Fruit fly (Drosophila melanogaster) whole organism, pupa: ENCODE data around the gene Rtnl2.

ENCODE experiments used
- CG10348 ChIP-seq: fragments of 200-800 bp; sonication (Bioruptor generic); IDR thresholded peaks from 2 replicates; pipeline ENCODE4 v1.3.6; 2022; ENCODE audit warnings: missing biosample characterization, missing genetic modification characterization
- CG12605 ChIP-seq: fragments of 200-800 bp; sonication (Bioruptor generic); IDR thresholded peaks from 2 replicates; pipeline ENCODE4 v1.3.6; 2022; ENCODE audit warnings: missing biosample characterization, missing genetic modification characterization
- CG13204 ChIP-seq: fragments of 200-800 bp; sonication (Bioruptor generic); optimal IDR thresholded peaks from 2 replicates; lab custom pipeline; 2018; ENCODE audit warnings: missing biosample characterization, mild to moderate bottlenecking, missing genetic modification characterization, moderate library complexity
- CG14655 ChIP-seq: fragments of 200-800 bp; sonication (Bioruptor generic); optimal IDR thresholded peaks from 3 replicates; lab custom pipeline; 2017; ENCODE audit warnings: mild to moderate bottlenecking, missing biosample characterization, missing genetic modification reagents, missing genetic modification characterization
- CG15710 ChIP-seq: fragments of 200-800 bp; sonication (Bioruptor generic); optimal IDR thresholded peaks from 2 replicates; lab custom pipeline; 2018; ENCODE audit warnings: missing biosample characterization, mild to moderate bottlenecking, missing genetic modification characterization, moderate library complexity
- CG17806 ChIP-seq: fragments of 200-800 bp; sonication (Bioruptor generic); optimal IDR thresholded peaks from 2 replicates; lab custom pipeline; 2018; ENCODE audit warnings: missing biosample characterization, mild to moderate bottlenecking, missing genetic modification characterization, moderate library complexity
- CG32121 ChIP-seq: fragments of 200-800 bp; sonication (Bioruptor generic); IDR thresholded peaks from 2 replicates; pipeline ENCODE4 v1.3.6; 2022; ENCODE audit warnings: missing biosample characterization, missing genetic modification characterization
- CG34367 ChIP-seq: fragments of 200-800 bp; sonication (Bioruptor generic); optimal IDR thresholded peaks from 2 replicates; lab custom pipeline; 2018; ENCODE audit warnings: missing biosample characterization, mild to moderate bottlenecking, missing genetic modification characterization
- CG4496 ChIP-seq: fragments of 200-800 bp; sonication (Bioruptor generic); IDR thresholded peaks from 3 replicates; pipeline ENCODE4 v1.3.6; 2022; ENCODE audit warnings: missing biosample characterization, missing genetic modification characterization
- CG8159 ChIP-seq: fragments of 200-800 bp; sonication (Bioruptor generic); optimal IDR thresholded peaks from 3 replicates; lab custom pipeline; 2018; ENCODE audit warnings: missing biosample characterization, mild to moderate bottlenecking, missing genetic modification characterization, moderate library complexity
- CG8301 ChIP-seq: fragments of 200-800 bp; sonication (Bioruptor generic); optimal IDR thresholded peaks from 2 replicates; lab custom pipeline; 2018; ENCODE audit warnings: missing biosample characterization, mild to moderate bottlenecking, missing genetic modification characterization
- CG9948 ChIP-seq: fragments of 200-800 bp; sonication (Bioruptor generic); optimal IDR thresholded peaks from 2 replicates; lab custom pipeline; 2018; ENCODE audit warnings: missing biosample characterization, mild to moderate bottlenecking, missing genetic modification characterization, moderate library complexity
- D1 ChIP-seq: fragments of 200-800 bp; sonication (Bioruptor generic); optimal IDR thresholded peaks from 2 replicates; lab custom pipeline; 2018; ENCODE audit warnings: missing biosample characterization, mild to moderate bottlenecking, missing genetic modification characterization, moderate library complexity
- EcR ChIP-seq: fragments of 200-800 bp; sonication (Bioruptor generic); optimal IDR thresholded peaks from 3 replicates; lab custom pipeline; 2019; ENCODE audit warnings: missing biosample characterization, missing genetic modification characterization, mild to moderate bottlenecking, moderate library complexity, missing genetic modification reagents
- Ets98B ChIP-seq: fragments of 200-800 bp; sonication (Bioruptor generic); IDR thresholded peaks from 2 replicates; pipeline ENCODE4 v1.3.6; 2022; ENCODE audit warnings: missing biosample characterization, missing genetic modification characterization
- Pif1A ChIP-seq: fragments of 200-800 bp; sonication (Bioruptor generic); optimal IDR thresholded peaks from 3 replicates; lab custom pipeline; 2016; ENCODE audit warnings: missing biosample characterization, missing genetic modification characterization
- Pif1B ChIP-seq: fragments of 200-800 bp; sonication (Bioruptor generic); optimal IDR thresholded peaks from 3 replicates; lab custom pipeline; 2016; ENCODE audit warnings: missing biosample characterization, missing genetic modification characterization
- Snoo ChIP-seq: fragments of 200-800 bp; sonication (Bioruptor generic); optimal IDR thresholded peaks from 3 replicates; lab custom pipeline; 2017; ENCODE audit warnings: missing biosample characterization, mild to moderate bottlenecking, missing genetic modification characterization, inconsistent platforms
- fd96Ca ChIP-seq: fragments of 200-800 bp; sonication (Bioruptor generic); IDR thresholded peaks from 3 replicates; pipeline ENCODE4 v1.3.6; 2022; ENCODE audit warnings: missing biosample characterization, missing genetic modification characterization
- gl ChIP-seq: fragments of 200-800 bp; sonication (Bioruptor generic); optimal IDR thresholded peaks from 2 replicates; lab custom pipeline; 2018; ENCODE audit warnings: missing biosample characterization, mild to moderate bottlenecking, missing genetic modification characterization
- rn ChIP-seq: fragments of 200-800 bp; sonication (Bioruptor generic); IDR thresholded peaks from 2 replicates; pipeline ENCODE4 v1.3.6; 2022; ENCODE audit warnings: missing biosample characterization, missing genetic modification characterization

The Rtnl2 gene

DNA sequence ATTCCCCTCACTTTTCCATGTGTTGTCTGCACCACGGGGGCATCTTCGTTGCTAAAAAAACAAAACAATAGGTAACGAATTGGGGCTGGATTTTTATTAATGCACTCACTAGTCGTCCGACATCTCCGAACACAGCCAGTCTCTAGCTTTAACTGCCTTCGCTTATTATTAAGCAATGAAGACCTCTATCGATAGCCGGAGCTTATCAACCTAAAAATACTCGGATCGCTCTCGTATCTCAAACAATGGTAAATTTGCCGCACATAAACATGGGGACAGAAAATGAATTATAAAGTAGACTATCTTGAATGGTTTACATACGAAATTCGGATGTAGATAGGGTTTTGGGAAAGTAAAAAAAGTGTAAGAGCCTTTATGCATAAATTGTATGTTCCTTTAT lies 8.4 kb upstream of the Rtnl2 start, which contains the start of gene alpha-Est4:
Gene alpha-Est4, minus strand, starts transcription at position 181 of the 400 bp plus-strand sequence.
- TF ChIP-seq CG4496 (no peak), CG17806 (tag; lab: Kevin White, UChicago) (no peak), CG34367 (tag; lab: Kevin White, UChicago) (no peak), Pif1B (GFP tag; lab: Kevin White, UChicago) (no peak), CG10348 (GFP tag; lab: Robert Waterston, UW) (no peak), CG15710 (tag; lab: Kevin White, UChicago) (no peak), Snoo (tag; lab: Kevin White, UChicago) (no peak), fd96Ca (GFP tag; lab: Robert Waterston, UW) (no peak), gl (tag; lab: Kevin White, UChicago) (no peak), EcR (GFP tag; lab: Kevin White, UChicago) (no peak), CG9948 (tag; lab: Kevin White, UChicago) (no peak), rn (no peak), CG8301 (no peak), CG12605 (no peak), D1 (tag; lab: Kevin White, UChicago) (no peak), CG8159 (tag; lab: Kevin White, UChicago) (no peak), Pif1A (GFP tag; lab: Kevin White, UChicago) (no peak)
- TF ChIP-seq, all 21 proteins: peak for 0

DNA sequence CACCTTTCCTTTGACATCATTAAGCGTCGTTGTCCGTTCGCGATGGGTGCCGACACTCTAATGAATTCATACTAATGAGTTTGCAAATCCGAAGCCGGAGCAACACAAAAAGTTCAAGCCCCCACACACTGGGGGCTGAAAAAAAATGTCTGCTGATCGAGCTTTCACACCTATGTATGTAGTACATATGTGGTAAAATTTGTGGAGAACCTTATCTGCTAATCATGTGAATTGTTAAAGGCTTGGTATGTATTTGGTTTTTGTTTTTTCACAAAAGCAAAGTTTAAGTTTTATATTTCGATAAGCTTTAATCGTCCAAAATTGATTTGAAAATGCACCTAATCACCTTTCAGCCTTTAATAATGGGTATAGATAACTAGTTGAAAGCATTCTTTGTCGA lies 6.2 kb upstream of the Rtnl2 start, which contains the start of gene alpha-Est5:
Gene alpha-Est5, minus strand, starts transcription at position 110 of the 400 bp plus-strand sequence.
- no peak for TF ChIP-seq Ets98B (GFP tag; lab: Robert Waterston, UW)
- TF ChIP-seq fd96Ca (GFP tag; lab: Robert Waterston, UW) = no peak
- no peak for TF ChIP-seq Snoo (tag; lab: Kevin White, UChicago)
- TF ChIP-seq CG32121 (GFP tag; lab: Robert Waterston, UW) = no peak
- TF ChIP-seq CG17806 (tag; lab: Kevin White, UChicago) = no peak
- TF ChIP-seq Pif1B (GFP tag; lab: Kevin White, UChicago) = no peak
- TF ChIP-seq CG8301 = no peak
- no peak for TF ChIP-seq CG10348 (GFP tag; lab: Robert Waterston, UW)
- TF ChIP-seq CG12605 = no peak
- TF ChIP-seq rn = no peak

DNA sequence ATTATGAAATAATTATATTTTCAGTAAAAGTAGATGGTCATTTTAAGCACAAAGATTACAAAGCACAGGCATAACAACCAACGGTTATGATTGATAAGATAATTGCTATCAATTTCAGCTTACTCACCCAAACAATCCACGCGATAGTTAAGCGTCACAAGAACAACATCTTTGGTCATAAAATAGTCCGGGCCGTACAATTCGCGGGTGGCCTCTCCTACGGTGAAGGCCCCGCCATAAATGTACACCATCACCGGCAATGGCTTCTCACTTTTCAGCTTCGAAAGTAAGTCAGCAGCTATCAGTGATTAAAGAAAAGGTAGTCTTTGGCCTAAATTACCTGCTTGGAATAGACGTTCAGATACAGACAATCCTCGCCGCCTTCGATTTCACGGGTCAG lies 5.6 kb upstream of the Rtnl2 start:
- TF ChIP-seq CG15710 (tag; lab: Kevin White, UChicago) = no peak
- TF ChIP-seq CG32121 (GFP tag; lab: Robert Waterston, UW) = no peak
- no peak for TF ChIP-seq CG14655 (GFP tag; lab: Kevin White, UChicago)
- no peak for TF ChIP-seq CG8159 (tag; lab: Kevin White, UChicago)
- no peak for TF ChIP-seq CG8301
- TF ChIP-seq CG17806 (tag; lab: Kevin White, UChicago) = no peak
- no peak for TF ChIP-seq CG34367 (tag; lab: Kevin White, UChicago)
- no peak for TF ChIP-seq D1 (tag; lab: Kevin White, UChicago)
- no peak for TF ChIP-seq CG12605
- no peak for TF ChIP-seq fd96Ca (GFP tag; lab: Robert Waterston, UW)
- no peak for TF ChIP-seq CG4496
- no peak for TF ChIP-seq CG9948 (tag; lab: Kevin White, UChicago)
- no peak for TF ChIP-seq CG10348 (GFP tag; lab: Robert Waterston, UW)
- TF ChIP-seq gl (tag; lab: Kevin White, UChicago) = no peak
- no peak for TF ChIP-seq Pif1A (GFP tag; lab: Kevin White, UChicago)
- no peak for TF ChIP-seq EcR (GFP tag; lab: Kevin White, UChicago)
- no peak for TF ChIP-seq Snoo (tag; lab: Kevin White, UChicago)
- TF ChIP-seq Ets98B (GFP tag; lab: Robert Waterston, UW) = no peak

DNA sequence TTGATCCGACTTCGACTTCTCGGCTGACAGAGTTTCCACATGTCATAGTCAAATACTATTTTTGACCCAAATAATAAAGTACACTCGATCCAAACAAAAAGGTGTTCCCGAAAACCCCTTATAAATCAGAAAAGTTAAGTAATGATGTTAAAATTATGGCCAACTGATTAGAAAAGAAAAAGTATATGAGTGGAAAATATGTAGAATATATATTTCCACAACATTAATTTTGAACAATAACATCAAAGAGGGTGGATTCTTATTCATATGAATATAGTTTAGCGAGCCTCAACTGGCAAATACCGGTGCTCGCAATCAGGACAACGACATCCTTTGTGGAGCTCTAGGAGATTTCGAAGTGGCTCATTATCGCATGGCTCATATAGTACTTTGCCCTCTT lies 1.4 kb downstream of the Rtnl2 start, which contains the start of gene alpha-Est6:
Gene alpha-Est6, minus strand, starts transcription at position 101 of the 400 bp plus-strand sequence.
- no peak for TF ChIP-seq CG15710 (tag; lab: Kevin White, UChicago)
- TF ChIP-seq fd96Ca (GFP tag; lab: Robert Waterston, UW) = no peak
- TF ChIP-seq CG8159 (tag; lab: Kevin White, UChicago) = no peak
- no peak for TF ChIP-seq Ets98B (GFP tag; lab: Robert Waterston, UW)
- no peak for TF ChIP-seq CG8301
- no peak for TF ChIP-seq CG34367 (tag; lab: Kevin White, UChicago)
- TF ChIP-seq CG12605 = no peak
- no peak for TF ChIP-seq CG17806 (tag; lab: Kevin White, UChicago)
- no peak for TF ChIP-seq EcR (GFP tag; lab: Kevin White, UChicago)
- TF ChIP-seq CG13204 (GFP tag; lab: Kevin White, UChicago) = no peak
- TF ChIP-seq CG32121 (GFP tag; lab: Robert Waterston, UW) = no peak
- TF ChIP-seq CG4496 = no peak
- no peak for TF ChIP-seq D1 (tag; lab: Kevin White, UChicago)

DNA sequence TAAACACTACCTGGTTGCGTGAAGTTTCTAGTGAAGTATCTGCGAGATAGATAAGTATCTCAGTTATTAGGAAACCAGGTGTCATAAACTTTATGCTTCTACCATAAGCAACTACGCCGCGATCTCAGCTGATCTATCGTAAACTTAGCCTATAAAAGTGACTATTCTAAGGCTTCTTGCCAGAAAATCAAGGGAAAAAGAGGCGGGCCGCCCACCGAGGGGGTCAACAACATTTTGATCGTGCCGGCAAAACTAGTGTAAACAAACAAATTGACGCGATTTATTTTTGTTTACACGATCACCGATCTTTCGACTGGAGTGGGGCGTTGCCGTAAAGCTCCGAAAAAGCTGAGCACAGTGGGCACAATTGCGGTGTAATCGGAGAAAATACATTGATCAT lies 5.9 kb downstream of the Rtnl2 start:
- TF ChIP-seq CG12605 (no peak), CG8159 (tag; lab: Kevin White, UChicago) (no peak), EcR (GFP tag; lab: Kevin White, UChicago) (no peak), CG32121 (GFP tag; lab: Robert Waterston, UW) (no peak), Snoo (tag; lab: Kevin White, UChicago) (no peak), Pif1B (GFP tag; lab: Kevin White, UChicago) (no peak), D1 (tag; lab: Kevin White, UChicago) (no peak)

DNA sequence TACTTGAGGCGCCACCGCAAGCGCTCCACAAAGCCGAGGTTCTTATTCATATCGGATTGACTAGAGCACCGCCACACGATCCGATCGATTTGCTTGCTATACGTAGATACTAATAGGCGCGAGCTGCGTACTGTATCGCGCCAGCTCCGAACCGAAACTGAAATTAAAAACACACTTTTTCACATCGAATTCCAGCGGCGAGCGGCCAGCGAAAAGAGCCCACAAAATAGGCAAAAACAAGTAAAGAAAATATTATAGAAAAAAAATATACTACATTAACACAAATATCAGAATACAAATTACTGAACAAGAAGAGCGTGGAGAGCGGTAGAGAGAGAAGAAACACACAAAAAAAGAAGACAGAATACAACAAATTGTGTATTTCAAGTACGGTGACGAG lies 6.4 kb downstream of the Rtnl2 start, which contains the start of gene alpha-Est7:
Gene alpha-Est7, minus strand, starts transcription at position 160 of the 400 bp plus-strand sequence.
- TF ChIP-seq fd96Ca (GFP tag; lab: Robert Waterston, UW) (no peak), D1 (tag; lab: Kevin White, UChicago) (no peak), CG34367 (tag; lab: Kevin White, UChicago) (no peak), CG15710 (tag; lab: Kevin White, UChicago) (no peak), rn (no peak), Pif1B (GFP tag; lab: Kevin White, UChicago) (no peak), CG4496 (no peak)
